Worm (Caenorhabditis elegans) whole organism, young adult: ENCODE results near the gene T01H3.3.

Experiments used
- B0261.1 ChIP-seq: sonication (generic microtip); optimal IDR thresholded peaks from 2 replicates; lab custom pipeline; 2016; ENCODE audit warnings: mild to moderate bottlenecking, missing genetic modification characterization, moderate library complexity, missing compliant biosample characterization
- F10E7.11 ChIP-seq: sonication (generic microtip); optimal IDR thresholded peaks from 2 replicates; lab custom pipeline; 2017; ENCODE audit warnings: mild to moderate bottlenecking, missing genetic modification characterization, moderate library complexity, missing compliant biosample characterization
- F23B12.7 ChIP-seq: sonication (generic microtip); optimal IDR thresholded peaks from 2 replicates; lab custom pipeline; 2017; ENCODE audit warnings: missing genetic modification characterization, mild to moderate bottlenecking, missing compliant biosample characterization, antibody characterized with exemption, moderate library complexity; ENCODE audit not compliant: insufficient read depth
- F49E8.2 ChIP-seq: sonication (generic microtip); optimal IDR thresholded peaks from 3 replicates; lab custom pipeline; 2017; ENCODE audit warnings: missing genetic modification characterization, mild to moderate bottlenecking, missing compliant biosample characterization, antibody characterized with exemption, moderate library complexity; ENCODE audit not compliant: insufficient read depth
- F52B5.7 ChIP-seq: sonication (generic microtip); optimal IDR thresholded peaks from 2 replicates; lab custom pipeline; 2016; ENCODE audit warnings: mild to moderate bottlenecking, missing genetic modification characterization, missing compliant biosample characterization
- F55B11.4 ChIP-seq: sonication (generic microtip); optimal IDR thresholded peaks from 2 replicates; lab custom pipeline; 2016; ENCODE audit warnings: missing compliant biosample characterization, missing genetic modification characterization, borderline replicate concordance; ENCODE audit not compliant: insufficient read depth
- F57C9.4 ChIP-seq: sonication (generic microtip); optimal IDR thresholded peaks from 2 replicates; lab custom pipeline; 2017; ENCODE audit warnings: mild to moderate bottlenecking, missing genetic modification characterization, missing compliant biosample characterization
- K11D2.4 ChIP-seq: fragments of 200-800 bp; sonication (Bioruptor generic); IDR thresholded peaks from 2 replicates; pipeline ENCODE4 v1.3.6; 2022; ENCODE audit warnings: missing genetic modification reagents, missing genetic modification characterization, missing compliant biosample characterization
- K12H6.12 ChIP-seq: fragments of 200-800 bp; sonication (Bioruptor generic); optimal IDR thresholded peaks from 2 replicates; lab custom pipeline; 2018; ENCODE audit warnings: mild to moderate bottlenecking, missing genetic modification characterization, missing compliant biosample characterization
- ZK185.1 ChIP-seq: sonication (generic microtip); optimal IDR thresholded peaks from 2 replicates; lab custom pipeline; 2016; ENCODE audit warnings: mild to moderate bottlenecking, missing genetic modification characterization, missing compliant biosample characterization; ENCODE audit not compliant: poor library complexity, severe bottlenecking
- ama-1 ChIP-seq, 3 experiments: fragments of 150-350 bp in 1 of 3; sonication (generic microtip) in 2 of 3; optimal IDR thresholded peaks; 2 replicates each; lab custom pipeline; 2014 to 2018; ENCODE audit warnings: missing biosample characterization in 2 of 3, missing genetic modification characterization in 2 of 3, missing genetic modification reagents in 2 of 3
- attf-3 ChIP-seq: fragments of 200-800 bp; sonication (Bioruptor generic); conservative IDR thresholded peaks from 2 replicates; pipeline ENCODE4 v1.3.6; 2022; ENCODE audit warnings: missing genetic modification reagents, missing genetic modification characterization, missing compliant biosample characterization
- attf-5 ChIP-seq: fragments of 200-800 bp; sonication (Bioruptor generic); optimal IDR thresholded peaks from 2 replicates; lab custom pipeline; 2018; ENCODE audit warnings: mild to moderate bottlenecking, missing genetic modification characterization, missing compliant biosample characterization
- cebp-1 ChIP-seq, 2 experiments: fragments of 200-800 bp in 1 of 2; sonication (Bioruptor generic) in 1 of 2; sonication (generic microtip) in 1 of 2; IDR thresholded peaks in 1 of 2; optimal IDR thresholded peaks in 1 of 2; 2 replicates each; pipeline versions ENCODE4 v1.3.6 to Lab custom; 2017 to 2022; ENCODE audit warnings: missing compliant biosample characterization in 2 of 2, missing genetic modification characterization in 2 of 2, mild to moderate bottlenecking in 1 of 2, missing genetic modification reagents in 1 of 2, moderate library complexity in 1 of 2
- ceh-100 ChIP-seq: fragments of 200-800 bp; sonication (Bioruptor generic); IDR thresholded peaks from 2 replicates; pipeline ENCODE4 v1.3.6; 2022; ENCODE audit warnings: missing genetic modification reagents, missing genetic modification characterization, missing compliant biosample characterization
- dpff-1 ChIP-seq: sonication (generic microtip); optimal IDR thresholded peaks from 2 replicates; lab custom pipeline; 2017; ENCODE audit warnings: mild to moderate bottlenecking, missing genetic modification characterization, missing compliant biosample characterization
- dpl-1 ChIP-seq: fragments of 150-350 bp; optimal IDR thresholded peaks from 2 replicates; lab custom pipeline; 2014; ENCODE audit warnings: missing biosample characterization, missing genetic modification reagents, missing genetic modification characterization
- gei-17 ChIP-seq: fragments of 200-800 bp; sonication (Bioruptor generic); optimal IDR thresholded peaks from 2 replicates; lab custom pipeline; 2018; ENCODE audit warnings: mild to moderate bottlenecking, missing genetic modification characterization, missing compliant biosample characterization
- hlh-12 ChIP-seq: sonication (generic microtip); optimal IDR thresholded peaks from 2 replicates; lab custom pipeline; 2016; ENCODE audit warnings: missing genetic modification characterization, missing compliant biosample characterization
- hlh-26 ChIP-seq: fragments of 200-800 bp; sonication (Bioruptor generic); conservative IDR thresholded peaks from 2 replicates; pipeline ENCODE4 v1.3.6; 2022; ENCODE audit warnings: missing genetic modification reagents, missing genetic modification characterization, missing compliant biosample characterization
- hmg-1.2 ChIP-seq: fragments of 200-800 bp; sonication (Bioruptor generic); IDR thresholded peaks from 2 replicates; pipeline ENCODE4 v1.3.6; 2022; ENCODE audit warnings: missing genetic modification reagents, missing genetic modification characterization, missing compliant biosample characterization
- lin-35 ChIP-seq, 3 experiments: fragments of 150-350 bp in 2 of 3; sonication (generic microtip) in 1 of 3; optimal IDR thresholded peaks; 2 replicates each; lab custom pipeline; 2014 to 2018; ENCODE audit warnings: missing biosample characterization in 3 of 3, missing genetic modification characterization in 3 of 3, missing genetic modification reagents in 3 of 3
- lsl-1 ChIP-seq: fragments of 200-800 bp; sonication (Bioruptor generic); optimal IDR thresholded peaks from 2 replicates; lab custom pipeline; 2018; ENCODE audit warnings: mild to moderate bottlenecking, missing genetic modification characterization, moderate library complexity, missing compliant biosample characterization
- madf-8 ChIP-seq: fragments of 200-800 bp; sonication (Bioruptor generic); conservative IDR thresholded peaks from 2 replicates; pipeline ENCODE4 v1.3.6; 2022; ENCODE audit warnings: missing genetic modification reagents, missing genetic modification characterization, missing compliant biosample characterization
- mes-4 ChIP-seq: sonication (generic microtip); optimal IDR thresholded peaks from 2 replicates; lab custom pipeline; 2016; ENCODE audit warnings: missing genotype, missing genetic modification characterization, missing compliant biosample characterization
- nhr-80 ChIP-seq: sonication (generic microtip); optimal IDR thresholded peaks from 2 replicates; lab custom pipeline; 2016; ENCODE audit warnings: missing genetic modification characterization, missing compliant biosample characterization
- pbrm-1 ChIP-seq: fragments of 200-800 bp; sonication (Bioruptor generic); IDR thresholded peaks from 2 replicates; pipeline ENCODE4 v1.3.6; 2022; ENCODE audit warnings: missing genetic modification reagents, missing genetic modification characterization, missing compliant biosample characterization
- rec-8 ChIP-seq, 2 experiments: sonication (generic microtip); optimal IDR thresholded peaks; 2 replicates each; lab custom pipeline; 2016; ENCODE audit warnings: mild to moderate bottlenecking in 2 of 2, missing genetic modification characterization in 2 of 2, missing genetic modification reagents in 2 of 2, missing genotype in 2 of 2, missing biosample characterization in 1 of 2, missing compliant biosample characterization in 1 of 2, moderate library complexity in 1 of 2
- repo-1 ChIP-seq: sonication (generic microtip); optimal IDR thresholded peaks from 2 replicates; lab custom pipeline; 2017; ENCODE audit warnings: mild to moderate bottlenecking, missing genetic modification characterization, missing compliant biosample characterization
- sea-2 ChIP-seq: fragments of 200-800 bp; sonication (Bioruptor generic); IDR thresholded peaks from 2 replicates; pipeline ENCODE4 v1.3.6; 2022; ENCODE audit warnings: missing genetic modification characterization, missing compliant biosample characterization
- snpc-3.4 ChIP-seq: sonication (generic microtip); optimal IDR thresholded peaks from 2 replicates; lab custom pipeline; 2017; ENCODE audit warnings: missing genetic modification characterization, mild to moderate bottlenecking, missing compliant biosample characterization, antibody characterized with exemption, moderate library complexity, missing genotype, missing genetic modification reagents
- ztf-18 ChIP-seq: sonication (generic microtip); optimal IDR thresholded peaks from 2 replicates; lab custom pipeline; 2016; ENCODE audit warnings: missing genotype, mild to moderate bottlenecking, missing genetic modification characterization, missing compliant biosample characterization
- ztf-22 ChIP-seq: fragments of 200-800 bp; sonication (Bioruptor generic); optimal IDR thresholded peaks from 2 replicates; lab custom pipeline; 2018; ENCODE audit warnings: mild to moderate bottlenecking, missing genetic modification characterization, moderate library complexity, missing compliant biosample characterization
- ztf-25 ChIP-seq: fragments of 200-800 bp; sonication (Bioruptor generic); IDR thresholded peaks from 2 replicates; pipeline ENCODE4 v1.3.6; 2022; ENCODE audit warnings: missing genetic modification reagents, missing genetic modification characterization, missing compliant biosample characterization
- ztf-26 ChIP-seq: sonication (generic microtip); optimal IDR thresholded peaks from 2 replicates; lab custom pipeline; 2017; ENCODE audit warnings: missing genetic modification characterization, missing compliant biosample characterization

The T01H3.3 gene

DNA sequence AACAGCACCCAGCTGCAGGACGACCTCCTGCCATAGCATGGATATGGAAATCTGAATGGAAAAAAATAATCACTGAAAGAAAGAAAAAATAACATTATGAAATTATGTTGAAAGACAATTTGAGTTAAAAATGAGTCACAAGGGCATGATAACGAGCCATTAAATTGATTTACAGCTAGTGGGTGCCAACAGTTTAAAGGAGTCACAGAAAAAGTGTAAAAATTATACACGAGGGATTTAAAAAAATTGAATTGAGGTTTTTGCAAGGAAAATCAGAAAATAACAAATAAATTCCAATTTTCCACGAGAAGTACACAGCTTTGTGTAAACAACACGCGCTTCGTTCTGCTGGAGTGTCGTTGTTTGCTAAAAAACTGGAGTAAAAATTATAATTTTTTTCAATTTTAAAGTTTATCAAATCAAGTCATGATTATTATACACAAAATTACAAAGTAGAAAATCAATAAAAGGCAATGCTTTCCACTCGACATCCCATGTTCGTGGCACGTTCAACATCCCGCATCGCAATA is at the start of gene T01H3.3:
Gene T01H3.3, minus strand, starts transcription at position 51 of the 530 bp plus-strand sequence.
- no peak for TF ChIP-seq K11D2.4 (GFP tag; lab: Robert Waterston, UW)
- no peak for TF ChIP-seq cebp-1 (GFP tag; IDR thresholded peaks at IDR 0.05; lab: Robert Waterston, UW)
- TF ChIP-seq cebp-1 (tag; optimal IDR thresholded peaks at IDR 0.05; lab: Kevin White, UChicago), result peak; percentile 15
- TF ChIP-seq F23B12.7 (tag; lab: Kevin White, UChicago), result peak; percentile 27
- peak; percentile 91 for TF ChIP-seq attf-3 (GFP tag; lab: Robert Waterston, UW)

DNA sequence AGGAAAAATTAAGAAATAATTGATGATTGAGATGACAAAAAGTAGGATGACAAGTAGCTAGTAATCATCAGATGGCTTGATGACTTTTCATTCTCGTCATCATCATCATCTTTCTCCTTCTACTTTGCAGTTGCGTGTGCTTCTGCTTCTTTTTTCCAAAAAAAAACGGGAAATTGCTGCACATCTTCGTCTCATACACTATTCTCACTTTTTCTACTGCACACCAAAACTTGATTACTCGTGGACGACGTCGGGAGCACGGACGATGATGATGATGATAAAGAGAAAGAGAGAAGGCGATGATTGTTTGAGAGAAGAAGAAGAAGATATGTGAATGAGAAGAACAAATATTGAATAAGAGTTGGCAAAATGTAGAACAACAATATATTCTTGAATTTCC is 47.5 kb upstream of the T01H3.3 start:
- no peak for TF ChIP-seq rec-8 (tag; optimal IDR thresholded peaks at IDR 0.05; lab: Kevin White, UChicago)
- TF ChIP-seq ceh-100 (GFP tag; lab: Robert Waterston, UW), result no peak
- no peak for TF ChIP-seq K12H6.12
- no peak for TF ChIP-seq ztf-26 (tag; lab: Kevin White, UChicago)
- no peak for TF ChIP-seq nhr-80

DNA sequence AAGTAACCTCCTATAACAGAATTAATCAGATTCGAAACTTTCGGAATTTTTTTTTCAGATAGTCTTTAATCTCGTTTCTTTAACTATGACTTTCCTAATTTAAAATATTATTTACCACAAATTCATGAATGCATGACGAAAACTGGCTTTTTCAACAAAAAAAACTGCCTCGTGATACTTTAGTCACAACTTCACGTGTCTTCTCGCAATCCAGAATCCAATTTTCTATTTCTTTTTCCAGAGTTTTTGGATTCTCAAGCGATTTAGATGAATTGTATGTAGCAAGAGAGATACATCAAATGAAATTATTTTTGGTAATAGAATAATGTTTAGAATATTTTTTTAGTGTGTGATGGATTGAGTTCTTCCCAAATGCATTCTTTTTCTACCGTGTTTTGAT is 46.5 kb upstream of the T01H3.3 start:
- TF ChIP-seq pbrm-1 (GFP tag; lab: Robert Waterston, UW), result no peak
- no peak for TF ChIP-seq B0261.1 (tag; lab: Kevin White, UChicago)
- TF ChIP-seq F52B5.7 (tag; lab: Kevin White, UChicago), result no peak
- TF ChIP-seq sea-2 (GFP tag; lab: Robert Waterston, UW), result no peak
- no peak for TF ChIP-seq attf-5 (GFP tag; lab: Kevin White, UChicago)
- no peak for TF ChIP-seq F55B11.4
- no peak for TF ChIP-seq mes-4
- TF ChIP-seq rec-8 (tag; optimal IDR thresholded peaks at IDR 0.05; lab: Kevin White, UChicago), result no peak
- no peak for TF ChIP-seq lsl-1 (GFP tag; lab: Kevin White, UChicago)
- no peak for TF ChIP-seq dpff-1 (tag; lab: Kevin White, UChicago)
- TF ChIP-seq hlh-12 (tag; lab: Kevin White, UChicago), result no peak
- TF ChIP-seq ztf-18 (tag; lab: Kevin White, UChicago), result no peak
- TF ChIP-seq hmg-1.2 (GFP tag; lab: Robert Waterston, UW), result no peak
- no peak for TF ChIP-seq F23B12.7 (tag; lab: Kevin White, UChicago)
- TF ChIP-seq lin-35 (GFP tag; optimal IDR thresholded peaks at IDR 0.05; lab: Kevin White, UChicago), result no peak
- TF ChIP-seq F10E7.11 (tag; lab: Kevin White, UChicago), result no peak
- no peak for TF ChIP-seq ztf-22 (GFP tag; lab: Kevin White, UChicago)

DNA sequence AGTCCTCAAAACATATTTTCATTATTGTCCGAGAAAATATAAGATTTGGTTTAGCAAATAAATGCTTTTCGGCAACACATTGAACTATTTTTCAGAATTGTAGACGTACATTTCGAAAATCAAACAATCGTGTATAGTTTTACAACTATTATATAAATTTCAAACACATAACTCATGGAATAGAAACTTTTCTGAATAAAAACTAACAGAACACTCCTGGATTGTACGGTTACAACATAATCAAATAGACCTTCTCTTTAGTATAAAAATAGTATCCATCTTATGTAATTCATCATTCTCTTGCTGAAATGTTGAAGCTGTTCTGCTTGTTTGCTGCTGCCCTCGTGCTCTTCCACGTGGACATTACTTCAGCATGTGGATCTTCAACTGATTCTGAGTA is 37.3 kb upstream of the T01H3.3 start, which contains the start of gene ZK675.4:
Gene ZK675.4, plus strand, starts transcription at position 301 of the 400 bp plus-strand sequence.
- TF ChIP-seq repo-1 (tag; lab: Kevin White, UChicago) (no peak), madf-8 (GFP tag; lab: Robert Waterston, UW) (no peak), dpl-1 (GFP tag; lab: Kevin White, UChicago) (no peak), ztf-25 (GFP tag; lab: Robert Waterston, UW) (no peak), ZK185.1 (no peak), F49E8.2 (no peak), hlh-26 (GFP tag; lab: Robert Waterston, UW) (no peak), ama-1 (optimal IDR thresholded peaks at IDR 0.05; lab: Kevin White, UChicago) (no peak), ama-1 (GFP tag; optimal IDR thresholded peaks at IDR 0.05; lab: Kevin White, UChicago) (no peak), ceh-100 (GFP tag; lab: Robert Waterston, UW) (no peak), snpc-3.4 (tag; lab: Kevin White, UChicago) (no peak), F57C9.4 (tag; lab: Kevin White, UChicago) (no peak), gei-17 (GFP tag; lab: Kevin White, UChicago) (no peak)
- TF ChIP-seq, all 124 proteins: peak for 0
